Fruit fly (Drosophila melanogaster): Measurements from ENCODE around the gene NimC1.

NimC1 gene

dm6 chr2L:14023136-14024050 lies 46.8 kb upstream of the NimC1 start:
- TF ChIP-seq dsf (GFP tag; optimal IDR thresholded peaks at IDR 0.05; ENCODE audit: borderline replicate concordance) (no peak), Vsx2 (GFP tag; optimal IDR thresholded peaks at IDR 0.05; ENCODE audit: partially characterized antibody) (peak; percentile 38), woc (GFP tag; optimal IDR thresholded peaks at IDR 0.05) (peak; percentile 49), Dif (GFP tag; optimal IDR thresholded peaks at IDR 0.05; ENCODE audit: partially characterized antibody) (peak; percentile 87), dl (GFP tag; optimal IDR thresholded peaks at IDR 0.05; ENCODE audit: insufficient read depth in 1 of 2, partially characterized antibody in 2 of 2) (peak in 1 of 2 experiments; percentile 61)

- TF ChIP-seq Abd-B (GFP tag; optimal IDR thresholded peaks at IDR 0.05) (no peak), Rel (GFP tag; optimal IDR thresholded peaks at IDR 0.05) (no peak), Rel (tag; optimal IDR thresholded peaks at IDR 0.05) (peak; percentile 13), h (GFP tag; optimal IDR thresholded peaks at IDR 0.05) (no peak), Hr78 (GFP tag; optimal IDR thresholded peaks at IDR 0.05) (no peak), Mio (GFP tag; optimal IDR thresholded peaks at IDR 0.05) (no peak), dmrt93B (GFP tag; optimal IDR thresholded peaks at IDR 0.05) (peak; percentile 20), Jra (GFP tag; optimal IDR thresholded peaks at IDR 0.05) (no peak), CrebA (GFP tag; optimal IDR thresholded peaks at IDR 0.05; ENCODE audit: borderline replicate concordance) (no peak), ey (GFP tag; optimal IDR thresholded peaks at IDR 0.05) (peak; percentile 43), psq (GFP tag; optimal IDR thresholded peaks at IDR 0.05) (peak; percentile 67), Sp1 (GFP tag; optimal IDR thresholded peaks at IDR 0.05) (peak; percentile 82), HLH106 (tag; optimal IDR thresholded peaks at IDR 0.05) (peak; percentile 73), br (GFP tag; optimal IDR thresholded peaks at IDR 0.05) (peak; percentile 26), fru (GFP tag; optimal IDR thresholded peaks at IDR 0.05) (peak; percentile 41), CG32264 (GFP tag; optimal IDR thresholded peaks at IDR 0.05) (no peak), rgr (GFP tag; optimal IDR thresholded peaks at IDR 0.05) (peak; percentile 55), Hr83 (GFP tag; optimal IDR thresholded peaks at IDR 0.05; ENCODE audit: poor library complexity, severe bottlenecking) (peak; percentile 61), pan (optimal IDR thresholded peaks at IDR 0.05) (no peak), Hnf4 (GFP tag; optimal IDR thresholded peaks at IDR 0.05) (peak; percentile 59), sv (GFP tag; optimal IDR thresholded peaks at IDR 0.05) (no peak), Vsx2 (GFP tag; optimal IDR thresholded peaks at IDR 0.05; ENCODE audit: partially characterized antibody) (no peak), CG9705 (GFP tag; optimal IDR thresholded peaks at IDR 0.05) (peak; percentile 9), N (GFP tag; optimal IDR thresholded peaks at IDR 0.05) (no peak), tai (GFP tag; optimal IDR thresholded peaks at IDR 0.05) (peak; percentile 52), GATAd (GFP tag; optimal IDR thresholded peaks at IDR 0.05) (peak; percentile 34), brk (GFP tag; optimal IDR thresholded peaks at IDR 0.05) (peak; percentile 19), foxo (GFP tag; optimal IDR thresholded peaks at IDR 0.05) (peak in 1 of 2 experiments; percentile 60), Dif (GFP tag; optimal IDR thresholded peaks at IDR 0.05; ENCODE audit: partially characterized antibody) (no peak), dl (GFP tag; optimal IDR thresholded peaks at IDR 0.05; ENCODE audit: insufficient read depth in 1 of 2, partially characterized antibody in 2 of 2) (no peak), Dfd (GFP tag; optimal IDR thresholded peaks at IDR 0.05) (peak; percentile 94), OdsH (GFP tag; optimal IDR thresholded peaks at IDR 0.05) (peak; percentile 53), woc (GFP tag; optimal IDR thresholded peaks at IDR 0.05) (peak; percentile 58), usp (GFP tag; optimal IDR thresholded peaks at IDR 0.05) (no peak), dsf (GFP tag; optimal IDR thresholded peaks at IDR 0.05; ENCODE audit: borderline replicate concordance) (peak; percentile 5), Myc (optimal IDR thresholded peaks at IDR 0.05) (no peak), sage (GFP tag; optimal IDR thresholded peaks at IDR 0.05) (no peak), jim (GFP tag; optimal IDR thresholded peaks at IDR 0.05) (no peak), lola (GFP tag; optimal IDR thresholded peaks at IDR 0.05) (no peak)
Observed at dm6 chr2L:14022130-14022735, 45.7 kb upstream of the NimC1 start.
